Fruit fly (Drosophila melanogaster) whole organism, embryonic: ENCODE data around the gene CG34453.

Source experiments
- Ada2b ChIP-seq: fragments of 200-800 bp; sonication (Bioruptor generic); IDR thresholded peaks from 2 replicates; pipeline ENCODE4 v1.3.6; 2022; ENCODE audit warnings: missing biosample characterization, missing genetic modification characterization
- CG1529 ChIP-seq: fragments of 200-800 bp; sonication (Bioruptor generic); optimal IDR thresholded peaks from 3 replicates; lab custom pipeline; 2018; ENCODE audit warnings: missing biosample characterization, missing genetic modification characterization
- CG17359 ChIP-seq: fragments of 200-800 bp; sonication (Bioruptor generic); optimal IDR thresholded peaks from 3 replicates; lab custom pipeline; 2018; ENCODE audit warnings: missing biosample characterization, mild to moderate bottlenecking, missing genetic modification characterization, moderate library complexity
- CG17912 ChIP-seq: fragments of 200-800 bp; sonication (Bioruptor generic); optimal IDR thresholded peaks from 2 replicates; lab custom pipeline; 2018; ENCODE audit warnings: missing biosample characterization, mild to moderate bottlenecking, missing genetic modification characterization
- Hr39 ChIP-seq: fragments of >200 bp; optimal IDR thresholded peaks from 2 replicates; lab custom pipeline; 2017
- Lpt ChIP-seq: fragments of >200 bp; optimal IDR thresholded peaks from 2 replicates; lab custom pipeline; 2018; ENCODE audit warnings: missing biosample characterization, missing genetic modification characterization
- Stat92E ChIP-seq, 3 experiments: fragments of >200 bp in 2 of 3; fragments of 200-800 bp in 1 of 3; sonication (Bioruptor generic) in 1 of 3; optimal IDR thresholded peaks; 2 replicates each; lab custom pipeline; 2017 to 2019; ENCODE audit warnings: missing biosample characterization in 3 of 3, missing genetic modification characterization in 3 of 3, mild to moderate bottlenecking in 1 of 3, moderate library complexity in 1 of 3
- bigmax ChIP-seq: fragments of 200-800 bp; sonication (Bioruptor generic); optimal IDR thresholded peaks from 2 replicates; lab custom pipeline; 2018; ENCODE audit warnings: missing biosample characterization, mild to moderate bottlenecking, missing genetic modification characterization
- h ChIP-seq: fragments of >200 bp; optimal IDR thresholded peaks from 2 replicates; lab custom pipeline; 2017
- hkb ChIP-seq, 2 experiments: fragments of 200-800 bp in 1 of 2; fragments of >200 bp in 1 of 2; sonication (Bioruptor generic) in 1 of 2; IDR thresholded peaks in 1 of 2; optimal IDR thresholded peaks in 1 of 2; 2 replicates each; pipeline versions ENCODE4 v1.3.6 to Lab custom; 2017 to 2022; ENCODE audit warnings: missing biosample characterization in 1 of 2, missing genetic modification characterization in 1 of 2
- peb ChIP-seq: fragments of 200-800 bp; sonication (Bioruptor generic); IDR thresholded peaks from 2 replicates; pipeline ENCODE4 v1.3.6; 2022; ENCODE audit warnings: missing biosample characterization, missing genetic modification characterization
- sim ChIP-seq: fragments of 200-800 bp; sonication (Bioruptor generic); IDR thresholded peaks from 2 replicates; pipeline ENCODE4 v1.3.6; 2022; ENCODE audit warnings: missing biosample characterization, missing genetic modification characterization
- unc-4 ChIP-seq: fragments of 200-800 bp; sonication (Bioruptor generic); IDR thresholded peaks from 2 replicates; pipeline ENCODE4 v1.3.6; 2022; ENCODE audit warnings: missing biosample characterization, missing genetic modification characterization; ENCODE audit not compliant: partially characterized antibody

DNA sequence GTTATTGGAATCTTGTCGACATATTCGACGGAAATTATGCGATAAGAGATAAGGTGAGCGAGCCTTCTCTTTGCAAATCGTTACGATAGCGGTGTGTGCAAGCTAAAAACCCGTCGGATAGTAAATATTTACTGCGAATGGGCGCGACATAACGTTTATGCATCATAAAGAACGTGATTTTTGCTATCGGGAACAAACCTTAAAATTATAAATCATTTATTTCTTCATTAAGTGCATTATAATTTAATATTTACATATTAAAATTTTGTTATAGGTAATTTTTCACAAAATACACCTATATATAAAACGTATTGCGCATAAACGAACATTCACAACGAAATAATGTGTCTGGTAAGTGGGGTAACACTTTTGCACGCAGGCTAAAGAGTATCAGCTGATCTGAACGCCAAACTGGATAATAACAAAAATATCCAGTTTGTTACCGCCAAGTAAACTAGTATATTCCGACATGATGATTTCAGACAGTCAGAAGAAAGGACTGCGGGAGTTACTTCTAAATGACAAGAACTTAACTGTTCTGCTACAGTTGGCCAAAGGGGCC is 27.3 kb downstream of the CG34453 start, which contains the start of the genes Gk1 and CG13876:
- TF ChIP-seq CG17359 (tag; lab: Kevin White, UChicago) (peak; percentile 96), unc-4 (no peak; the same call in 1 of the 2 replicates), Lpt (no peak), Ada2b (GFP tag; lab: Robert Waterston, UW) (peak; percentile 94), Stat92E (GFP tag; optimal IDR thresholded peaks at IDR 0.05; lab: Kevin White, UChicago) (peak in 1 of 3 experiments; percentile 70), CG17912 (GFP tag; lab: Kevin White, UChicago) (peak; percentile 86), bigmax (GFP tag; lab: Kevin White, UChicago) (peak; percentile 71), CG1529 (no peak), h (lab: Kevin White, UChicago) (no peak), Hr39 (lab: Kevin White, UChicago) (no peak), peb (GFP tag; lab: Robert Waterston, UW) (peak; percentile 78), hkb (optimal IDR thresholded peaks at IDR 0.05; lab: Kevin White, UChicago) (no peak), hkb (GFP tag; IDR thresholded peaks at IDR 0.05; lab: Robert Waterston, UW) (peak; percentile 96), sim (peak; percentile 91)
